Worm (Caenorhabditis elegans) whole organism, midembryonic: ENCODE measurements around the gene C01G5.7.

Experiments used
- T22C8.4 ChIP-seq: fragments of 200-800 bp; sonication (Bioruptor generic); IDR thresholded peaks from 2 replicates; pipeline ENCODE4 v1.3.6; 2022; ENCODE audit warnings: missing genetic modification characterization, missing compliant biosample characterization
- cog-1 ChIP-seq: sonication (generic microtip); optimal IDR thresholded peaks from 2 replicates; lab custom pipeline; 2016; ENCODE audit warnings: missing genetic modification characterization, missing compliant biosample characterization
- flt-1 ChIP-seq: fragments of 200-800 bp; sonication (Bioruptor generic); IDR thresholded peaks from 2 replicates; pipeline ENCODE4 v1.3.6; 2022; ENCODE audit warnings: missing genetic modification characterization, missing compliant biosample characterization
- klf-2 ChIP-seq: fragments of 200-800 bp; sonication (Bioruptor generic); conservative IDR thresholded peaks from 2 replicates; pipeline ENCODE4 v1.3.6; 2022; ENCODE audit warnings: missing genetic modification reagents, missing genetic modification characterization, missing compliant biosample characterization
- med-1 ChIP-seq: sonication (generic microtip); optimal IDR thresholded peaks from 2 replicates; lab custom pipeline; 2017; ENCODE audit warnings: missing genetic modification characterization, mild to moderate bottlenecking, missing compliant biosample characterization, antibody characterized with exemption, missing genetic modification reagents; ENCODE audit not compliant: insufficient read depth
- ref-1 ChIP-seq: fragments of 200-800 bp; sonication (Bioruptor generic); conservative IDR thresholded peaks from 2 replicates; pipeline ENCODE4 v1.3.6; 2022; ENCODE audit warnings: missing genetic modification reagents, missing genetic modification characterization, missing compliant biosample characterization
- tab-1 ChIP-seq: fragments of 200-800 bp; sonication (Bioruptor generic); IDR thresholded peaks from 2 replicates; pipeline ENCODE4 v1.3.6; 2022; ENCODE audit warnings: missing genetic modification characterization, missing compliant biosample characterization
- ztf-23 ChIP-seq: fragments of 200-800 bp; sonication (Bioruptor generic); IDR thresholded peaks from 2 replicates; pipeline ENCODE4 v1.3.6; 2022; ENCODE audit warnings: missing genetic modification reagents, missing genetic modification characterization, missing compliant biosample characterization
- ztf-29 ChIP-seq: fragments of 200-800 bp; sonication (Bioruptor generic); IDR thresholded peaks from 2 replicates; pipeline ENCODE4 v1.3.6; 2022; ENCODE audit warnings: missing genetic modification reagents, missing genetic modification characterization, missing compliant biosample characterization

DNA sequence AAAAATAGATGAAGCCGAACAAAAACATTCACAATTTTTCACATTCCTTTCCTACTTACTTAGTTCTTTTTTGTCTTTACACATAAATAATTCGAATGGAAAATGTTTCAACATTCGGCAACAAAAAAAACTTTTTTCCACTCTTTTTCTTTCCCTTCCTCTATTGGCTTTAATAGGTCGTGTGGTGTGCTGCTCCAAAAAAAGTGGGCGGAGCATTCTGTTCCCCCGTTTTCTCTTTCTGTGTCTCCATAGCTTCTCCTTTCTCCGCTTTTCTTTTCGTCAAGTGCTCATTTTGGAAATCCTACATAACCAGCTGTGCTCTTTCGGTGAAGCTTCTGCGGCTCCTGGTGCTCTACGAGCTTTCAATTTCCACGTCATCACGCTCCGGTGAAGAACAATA is 23.5 kb downstream of the C01G5.7 start, which contains the start of gene C01G5.25:
- TF ChIP-seq cog-1 (no peak), ztf-29 (GFP tag; lab: Robert Waterston, UW) (no peak), ztf-23 (GFP tag; lab: Robert Waterston, UW) (no peak), flt-1 (GFP tag; lab: Robert Waterston, UW) (no peak), klf-2 (GFP tag; lab: Robert Waterston, UW) (no peak), ref-1 (GFP tag; lab: Robert Waterston, UW) (no peak), tab-1 (GFP tag; lab: Robert Waterston, UW) (no peak), med-1 (GFP tag; lab: Kevin White, UChicago) (no peak), T22C8.4 (GFP tag; lab: Robert Waterston, UW) (no peak)
